Worm (Caenorhabditis elegans): Measurements from ENCODE around the gene Y1B5A.1.

Y1B5A.1 gene

ce11 chrX:7057357-7057756 is 27.8 kb upstream of the Y1B5A.1 start, which contains the start of gene B0403.5:
Gene B0403.5 (plus strand): TSS chrX:7057724.
- TF ChIP-seq nhr-237 (tag; optimal IDR thresholded peaks at IDR 0.05) (no peak), unc-120 (tag; optimal IDR thresholded peaks at IDR 0.05; ENCODE audit: poor library complexity, severe bottlenecking) (no peak), mab-5 (tag; optimal IDR thresholded peaks at IDR 0.05) (no peak), mls-2 (tag; optimal IDR thresholded peaks at IDR 0.05) (no peak), tbx-8 (GFP tag; optimal IDR thresholded peaks at IDR 0.05) (no peak), sptf-1 (tag; optimal IDR thresholded peaks at IDR 0.05) (no peak), unc-62 (GFP tag; optimal IDR thresholded peaks at IDR 0.05) (no peak), ceh-39 (tag; optimal IDR thresholded peaks at IDR 0.05) (no peak), ceh-43 (GFP tag; optimal IDR thresholded peaks at IDR 0.05) (no peak), pha-4 (tag; optimal IDR thresholded peaks at IDR 0.05) (no peak), ztf-11 (tag; optimal IDR thresholded peaks at IDR 0.05) (no peak), ces-1 (GFP tag; optimal IDR thresholded peaks at IDR 0.05) (no peak), nhr-76 (tag; optimal IDR thresholded peaks at IDR 0.05) (no peak), lin-13 (tag; optimal IDR thresholded peaks at IDR 0.05) (no peak), unc-39 (tag; optimal IDR thresholded peaks at IDR 0.05) (no peak), hlh-1 (tag; optimal IDR thresholded peaks at IDR 0.05) (no peak), drap-1 (GFP tag; optimal IDR thresholded peaks at IDR 0.05) (no peak), nhr-2 (tag; optimal IDR thresholded peaks at IDR 0.05) (no peak), ham-2 (GFP tag; optimal IDR thresholded peaks at IDR 0.05) (no peak), nhr-28 (tag; optimal IDR thresholded peaks at IDR 0.05) (no peak)

ce11 chrX:7061265-7061664 is 23.9 kb upstream of the Y1B5A.1 start:
- TF ChIP-seq mab-5 (tag; optimal IDR thresholded peaks at IDR 0.05), result no peak
- no peak for TF ChIP-seq ceh-39 (tag; optimal IDR thresholded peaks at IDR 0.05)
- TF ChIP-seq zip-8 (tag; optimal IDR thresholded peaks at IDR 0.05), result no peak
- no peak for TF ChIP-seq mls-2 (tag; optimal IDR thresholded peaks at IDR 0.05)
- no peak for TF ChIP-seq hlh-1 (tag; optimal IDR thresholded peaks at IDR 0.05)
- TF ChIP-seq unc-39 (tag; optimal IDR thresholded peaks at IDR 0.05), result no peak
- no peak for TF ChIP-seq unc-62 (GFP tag; optimal IDR thresholded peaks at IDR 0.05)
- no peak for TF ChIP-seq tbx-8 (GFP tag; optimal IDR thresholded peaks at IDR 0.05)
- no peak for TF ChIP-seq ceh-43 (GFP tag; optimal IDR thresholded peaks at IDR 0.05)
- no peak for TF ChIP-seq elt-1 (tag; optimal IDR thresholded peaks at IDR 0.05; ENCODE audit: borderline replicate concordance, insufficient read depth)
- no peak for TF ChIP-seq mep-1 (tag; optimal IDR thresholded peaks at IDR 0.05)
- TF ChIP-seq lin-13 (tag; optimal IDR thresholded peaks at IDR 0.05), result no peak
- no peak for TF ChIP-seq nhr-76 (tag; optimal IDR thresholded peaks at IDR 0.05)

- no peak for TF ChIP-seq zip-8 (tag; optimal IDR thresholded peaks at IDR 0.05)
- TF ChIP-seq snpc-4 (tag; optimal IDR thresholded peaks at IDR 0.05), result no peak
- TF ChIP-seq drap-1 (GFP tag; optimal IDR thresholded peaks at IDR 0.05), result no peak
- TF ChIP-seq sptf-1 (tag; optimal IDR thresholded peaks at IDR 0.05), result no peak
- TF ChIP-seq pha-4 (tag; optimal IDR thresholded peaks at IDR 0.05), result no peak
- no peak for TF ChIP-seq ceh-43 (GFP tag; optimal IDR thresholded peaks at IDR 0.05)
- TF ChIP-seq mls-2 (tag; optimal IDR thresholded peaks at IDR 0.05), result no peak
- no peak for TF ChIP-seq nhr-76 (tag; optimal IDR thresholded peaks at IDR 0.05)
- no peak for TF ChIP-seq unc-120 (tag; optimal IDR thresholded peaks at IDR 0.05; ENCODE audit: poor library complexity, severe bottlenecking)
- no peak for TF ChIP-seq cnd-1 (tag; optimal IDR thresholded peaks at IDR 0.05)
- TF ChIP-seq ces-1 (GFP tag; optimal IDR thresholded peaks at IDR 0.05), result no peak
- no peak for TF ChIP-seq lin-32 (GFP tag; optimal IDR thresholded peaks at IDR 0.05)
- no peak for TF ChIP-seq sem-2 (GFP tag; optimal IDR thresholded peaks at IDR 0.05)
Measured at ce11 chrX:7063236-7063635, 21.9 kb upstream of the Y1B5A.1 start, which contains the start of gene B0403.3. Gene B0403.3 (minus strand): TSS chrX:7063336.

ce11 chrX:7066003-7066402 is 19.2 kb upstream of the Y1B5A.1 start:
- TF ChIP-seq ham-2 (GFP tag; optimal IDR thresholded peaks at IDR 0.05), result no peak

ce11 chrX:7067250-7067958 is 17.8 kb upstream of the Y1B5A.1 start:
- no peak for TF ChIP-seq unc-39 (tag; optimal IDR thresholded peaks at IDR 0.05)
- TF ChIP-seq nhr-2 (tag; optimal IDR thresholded peaks at IDR 0.05), result peak; percentile 41
- peak; percentile 27 for TF ChIP-seq pha-4 (tag; optimal IDR thresholded peaks at IDR 0.05)

- no peak for TF ChIP-seq snpc-4 (tag; optimal IDR thresholded peaks at IDR 0.05)
- TF ChIP-seq ceh-39 (tag; optimal IDR thresholded peaks at IDR 0.05), result peak; percentile 71
- no peak for TF ChIP-seq nhr-12 (tag; optimal IDR thresholded peaks at IDR 0.05)
- TF ChIP-seq nhr-2 (tag; optimal IDR thresholded peaks at IDR 0.05), result peak; percentile 52
- TF ChIP-seq drap-1 (GFP tag; optimal IDR thresholded peaks at IDR 0.05), result peak; percentile 24
- no peak for TF ChIP-seq nhr-28 (tag; optimal IDR thresholded peaks at IDR 0.05)
- TF ChIP-seq elt-1 (tag; optimal IDR thresholded peaks at IDR 0.05; ENCODE audit: borderline replicate concordance, insufficient read depth), result no peak
- peak; percentile 36 for TF ChIP-seq ceh-83 (GFP tag; optimal IDR thresholded peaks at IDR 0.05)
- TF ChIP-seq nhr-76 (tag; optimal IDR thresholded peaks at IDR 0.05), result no peak
- peak; percentile 88 for TF ChIP-seq mep-1 (tag; optimal IDR thresholded peaks at IDR 0.05)
- no peak for TF ChIP-seq ceh-43 (GFP tag; optimal IDR thresholded peaks at IDR 0.05)
- TF ChIP-seq lin-32 (GFP tag; optimal IDR thresholded peaks at IDR 0.05), result no peak
- TF ChIP-seq blmp-1 (tag; optimal IDR thresholded peaks at IDR 0.05), result no peak
- TF ChIP-seq lin-13 (tag; optimal IDR thresholded peaks at IDR 0.05), result peak; percentile 71
- no peak for TF ChIP-seq flh-1 (GFP tag; optimal IDR thresholded peaks at IDR 0.05)
- TF ChIP-seq tbx-8 (GFP tag; optimal IDR thresholded peaks at IDR 0.05), result no peak
- no peak for TF ChIP-seq unc-39 (tag; optimal IDR thresholded peaks at IDR 0.05)
- TF ChIP-seq sptf-1 (tag; optimal IDR thresholded peaks at IDR 0.05), result peak; percentile 73
- peak; percentile 7 for TF ChIP-seq mls-2 (tag; optimal IDR thresholded peaks at IDR 0.05)
- no peak for TF ChIP-seq ham-2 (GFP tag; optimal IDR thresholded peaks at IDR 0.05)
- TF ChIP-seq lsy-2 (tag; optimal IDR thresholded peaks at IDR 0.05), result peak; percentile 86
- TF ChIP-seq elt-3 (tag; optimal IDR thresholded peaks at IDR 0.05), result no peak
- no peak for TF ChIP-seq hlh-1 (tag; optimal IDR thresholded peaks at IDR 0.05)
- TF ChIP-seq ztf-11 (tag; optimal IDR thresholded peaks at IDR 0.05), result peak; percentile 29
- TF ChIP-seq bed-3 (GFP tag; optimal IDR thresholded peaks at IDR 0.05), result no peak
- peak; percentile 4 for TF ChIP-seq cnd-1 (tag; optimal IDR thresholded peaks at IDR 0.05)
Measured at ce11 chrX:7068400-7068799, 16.8 kb upstream of the Y1B5A.1 start, which contains the start of gene pdi-6. Gene pdi-6 (minus strand): TSS chrX:7068563.

All from whole organism, mixed stage, embryonic.